Fruit fly (Drosophila melanogaster) S2 (cell line): ENCODE results near the gene CG18662.

ENCODE experiments used
- CG8478 ChIP-seq: fragments of >200 bp; optimal IDR thresholded peaks from 2 replicates; lab custom pipeline; 2018
- CTCF ChIP-seq, 2 experiments: fragments of >200 bp; optimal IDR thresholded peaks; 2 replicates each; lab custom pipeline; 2018

CG18662 gene

dm6 chr2L:8952194-8953037, 28.0 kb upstream of the CG18662 start:
- TF ChIP-seq CG8478 (lab: Kevin White, UChicago) (no peak), CTCF (optimal IDR thresholded peaks at IDR 0.05; lab: Kevin White, UChicago) (peak; percentile 47 to 55)

dm6 chr2L:8955597-8956335, 24.7 kb upstream of the CG18662 start:
- TF ChIP-seq CTCF (optimal IDR thresholded peaks at IDR 0.05; lab: Kevin White, UChicago), result no peak
- TF ChIP-seq CG8478 (lab: Kevin White, UChicago), result no peak

- no peak for TF ChIP-seq CTCF (optimal IDR thresholded peaks at IDR 0.05; lab: Kevin White, UChicago)
- no peak for TF ChIP-seq CG8478 (lab: Kevin White, UChicago)
Measured at dm6 chr2L:8956336-8956726, 24.1 kb upstream of the CG18662 start.

- TF ChIP-seq CTCF (optimal IDR thresholded peaks at IDR 0.05; lab: Kevin White, UChicago) (no peak), CG8478 (lab: Kevin White, UChicago) (no peak)
Measured at dm6 chr2L:8957152-8957551, 23.3 kb upstream of the CG18662 start.

dm6 chr2L:8958046-8958497, 22.4 kb upstream of the CG18662 start:
- TF ChIP-seq CG8478 (lab: Kevin White, UChicago) (no peak), CTCF (optimal IDR thresholded peaks at IDR 0.05; lab: Kevin White, UChicago) (peak in 1 of 2 experiments; percentile 11)

dm6 chr2L:8959001-8959461, 21.4 kb upstream of the CG18662 start, which contains the start of gene CG31886:
Gene CG31886, minus strand, starts transcription at chr2L:8959051.
- TF ChIP-seq CG8478 (lab: Kevin White, UChicago) (no peak), CTCF (optimal IDR thresholded peaks at IDR 0.05; lab: Kevin White, UChicago) (no peak)

dm6 chr2L:8962254-8962653, 18.2 kb upstream of the CG18662 start, which contains the start of the genes CG9525 and CG32985:
Gene CG9525, minus strand, starts transcription at chr2L:8962354.
Gene CG32985, plus strand, starts transcription at chr2L:8962533.
- TF ChIP-seq CG8478 (lab: Kevin White, UChicago) (no peak), CTCF (optimal IDR thresholded peaks at IDR 0.05; lab: Kevin White, UChicago) (no peak)

dm6 chr2L:8964657-8965056, 15.8 kb upstream of the CG18662 start, which contains the start of gene CG32984:
Gene CG32984, plus strand, starts transcription at chr2L:8964957.
- TF ChIP-seq CTCF (optimal IDR thresholded peaks at IDR 0.05; lab: Kevin White, UChicago) (no peak), CG8478 (lab: Kevin White, UChicago) (no peak)

- TF ChIP-seq CTCF (optimal IDR thresholded peaks at IDR 0.05; lab: Kevin White, UChicago) (no peak), CG8478 (lab: Kevin White, UChicago) (no peak)
Measured at dm6 chr2L:8967235-8967634, 13.2 kb upstream of the CG18662 start, which contains the start of gene CG18088. Gene CG18088, plus strand, starts transcription at chr2L:8967535.

- no peak for TF ChIP-seq CTCF (optimal IDR thresholded peaks at IDR 0.05; lab: Kevin White, UChicago)
- no peak for TF ChIP-seq CG8478 (lab: Kevin White, UChicago)
Measured at dm6 chr2L:8972905-8973304, 7.6 kb upstream of the CG18662 start.

dm6 chr2L:8974506-8974905, 6.0 kb upstream of the CG18662 start:
- no peak for TF ChIP-seq CTCF (optimal IDR thresholded peaks at IDR 0.05; lab: Kevin White, UChicago)
- TF ChIP-seq CG8478 (lab: Kevin White, UChicago), result no peak

- TF ChIP-seq CTCF (optimal IDR thresholded peaks at IDR 0.05; lab: Kevin White, UChicago) (no peak), CG8478 (lab: Kevin White, UChicago) (no peak)
Measured at dm6 chr2L:8975328-8975727, 5.1 kb upstream of the CG18662 start, which contains the start of gene CG9541. Gene CG9541, minus strand, starts transcription at chr2L:8975428.

- TF ChIP-seq CTCF (optimal IDR thresholded peaks at IDR 0.05; lab: Kevin White, UChicago) (no peak), CG8478 (lab: Kevin White, UChicago) (no peak)
Measured at dm6 chr2L:8982584-8983302, 2.3 kb downstream of the CG18662 start.
